Worm (Caenorhabditis elegans) whole organism, L1 larva: ENCODE data around the gene myrf-1.
A peak's percentile ranks its signal among the peaks of the same experiment; 100 is the strongest.

Experiments
- ama-1 ChIP-seq: fragments of 150-350 bp; optimal IDR thresholded peaks from 2 replicates; lab custom pipeline; 2014
- ceh-82 ChIP-seq, 3 experiments: fragments of 150-350 bp in 1 of 3; sonication (generic microtip) in 2 of 3; optimal IDR thresholded peaks; 2 replicates each; lab custom pipeline; 2014 to 2017; ENCODE audit warnings: missing biosample characterization in 3 of 3, missing genetic modification characterization in 3 of 3
- ets-5 ChIP-seq: fragments of 200-800 bp; sonication (Bioruptor generic); IDR thresholded peaks from 2 replicates; pipeline ENCODE4 v1.3.6; 2022; ENCODE audit warnings: missing genetic modification characterization, missing compliant biosample characterization
- fkh-10 ChIP-seq: sonication (generic microtip); optimal IDR thresholded peaks from 2 replicates; lab custom pipeline; 2017; ENCODE audit warnings: missing biosample characterization, missing genetic modification reagents, missing genetic modification characterization
- fos-1 ChIP-seq: fragments of 150-350 bp; optimal IDR thresholded peaks from 2 replicates; lab custom pipeline; 2014; ENCODE audit warnings: missing biosample characterization, missing genetic modification characterization
- jun-1 ChIP-seq: fragments of 150-350 bp; optimal IDR thresholded peaks from 2 replicates; lab custom pipeline; 2014; ENCODE audit warnings: missing biosample characterization, missing genetic modification reagents, missing genetic modification characterization
- lin-14 ChIP-seq: fragments of 200-800 bp; sonication (Bioruptor generic); optimal IDR thresholded peaks from 2 replicates; lab custom pipeline; 2018; ENCODE audit warnings: mild to moderate bottlenecking, missing genetic modification characterization, moderate library complexity, missing compliant biosample characterization
- mab-9 ChIP-seq: fragments of 200-800 bp; sonication (Bioruptor generic); IDR thresholded peaks from 2 replicates; pipeline ENCODE4 v1.3.6; 2022; ENCODE audit warnings: missing genetic modification reagents, missing genetic modification characterization, missing compliant biosample characterization
- mdl-1 ChIP-seq, 2 experiments: fragments of 150-350 bp; optimal IDR thresholded peaks; 2 replicates each; lab custom pipeline; 2014 to 2017; ENCODE audit warnings: missing biosample characterization in 2 of 2, missing genetic modification characterization in 2 of 2, inconsistent platforms in 1 of 2
- mep-1 ChIP-seq: fragments of 150-350 bp; optimal IDR thresholded peaks from 2 replicates; lab custom pipeline; 2014; ENCODE audit warnings: missing biosample characterization, missing genetic modification characterization
- nhr-12 ChIP-seq: sonication (generic microtip); optimal IDR thresholded peaks from 2 replicates; lab custom pipeline; 2017; ENCODE audit warnings: missing biosample characterization, missing genetic modification characterization
- unc-62 ChIP-seq: fragments of 150-350 bp; optimal IDR thresholded peaks from 2 replicates; lab custom pipeline; 2014; ENCODE audit warnings: missing biosample characterization, missing genetic modification reagents, missing genetic modification characterization

DNA sequence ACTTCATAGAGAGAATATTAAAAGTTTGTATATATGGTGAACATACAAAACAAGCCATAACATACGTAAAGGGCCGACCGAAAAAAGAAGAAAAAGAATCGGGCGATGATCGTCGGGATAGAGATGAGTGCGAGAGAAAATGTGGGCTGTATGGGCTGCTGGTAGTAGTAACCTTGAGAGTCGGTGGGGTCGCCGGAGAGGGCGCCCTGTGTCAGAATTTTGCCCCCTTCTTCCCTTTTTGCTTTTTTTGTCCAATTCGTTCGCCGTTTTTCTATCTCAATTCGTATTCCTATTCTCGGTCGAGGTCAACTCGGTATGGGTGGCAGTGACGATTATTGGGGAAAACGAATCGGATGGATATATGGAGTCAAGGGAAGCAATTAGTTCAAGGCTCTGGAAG is 3.6 kb upstream of the myrf-1 start:
- TF ChIP-seq mdl-1 (tag; optimal IDR thresholded peaks at IDR 0.05; lab: Kevin White, UChicago), result no peak
- TF ChIP-seq fos-1 (tag; lab: Kevin White, UChicago), result no peak
- TF ChIP-seq mep-1, result no peak
- no peak for TF ChIP-seq ceh-82 (tag; optimal IDR thresholded peaks at IDR 0.05; lab: Kevin White, UChicago)
- TF ChIP-seq ets-5 (GFP tag; lab: Robert Waterston, UW), result no peak
- no peak for TF ChIP-seq fkh-10 (GFP tag; lab: Kevin White, UChicago)
- no peak for TF ChIP-seq mab-9 (GFP tag; lab: Robert Waterston, UW)
- no peak for TF ChIP-seq nhr-12 (tag; lab: Kevin White, UChicago)
- peak; percentile 63 for TF ChIP-seq lin-14 (GFP tag; lab: Kevin White, UChicago)
- TF ChIP-seq jun-1 (tag; lab: Kevin White, UChicago), result no peak
- no peak for TF ChIP-seq ama-1 (lab: Kevin White, UChicago)
- no peak for TF ChIP-seq unc-62 (GFP tag; lab: Kevin White, UChicago)
